Worm (Caenorhabditis elegans) whole organism, early embryonic: ENCODE results near the gene fipr-15.

Experiments used
- B0310.2 ChIP-seq: sonication (generic microtip); optimal IDR thresholded peaks from 2 replicates; lab custom pipeline; 2016; ENCODE audit warnings: mild to moderate bottlenecking, missing genetic modification characterization, missing compliant biosample characterization
- ama-1 ChIP-seq: fragments of 150-350 bp; optimal IDR thresholded peaks from 2 replicates; lab custom pipeline; 2014
- ceh-36 ChIP-seq: sonication (generic microtip); optimal IDR thresholded peaks from 2 replicates; lab custom pipeline; 2016; ENCODE audit warnings: missing genetic modification characterization, inconsistent platforms, missing compliant biosample characterization
- ets-7 ChIP-seq: sonication (generic microtip); optimal IDR thresholded peaks from 2 replicates; lab custom pipeline; 2016; ENCODE audit warnings: missing genotype, missing genetic modification characterization, missing compliant biosample characterization
- flt-1 ChIP-seq: fragments of 200-800 bp; sonication (Bioruptor generic); IDR thresholded peaks from 2 replicates; pipeline ENCODE4 v1.3.6; 2022; ENCODE audit warnings: missing genetic modification characterization, missing compliant biosample characterization
- hmg-4 ChIP-seq: fragments of 200-800 bp; sonication (Bioruptor generic); optimal IDR thresholded peaks from 2 replicates; lab custom pipeline; 2018; ENCODE audit warnings: mild to moderate bottlenecking, missing genetic modification characterization, missing compliant biosample characterization
- hnd-1 ChIP-seq: sonication (generic microtip); optimal IDR thresholded peaks from 2 replicates; lab custom pipeline; 2016; ENCODE audit warnings: missing genetic modification characterization, missing compliant biosample characterization
- scrt-1 ChIP-seq: fragments of 200-800 bp; sonication (Bioruptor generic); IDR thresholded peaks from 2 replicates; pipeline ENCODE4 v1.3.6; 2022; ENCODE audit warnings: missing genetic modification characterization, missing compliant biosample characterization
- tra-4 ChIP-seq: sonication (generic microtip); optimal IDR thresholded peaks from 2 replicates; lab custom pipeline; 2017; ENCODE audit warnings: missing genetic modification characterization, missing compliant biosample characterization

- no peak for TF ChIP-seq tra-4 (tag; lab: Kevin White, UChicago)
- no peak for TF ChIP-seq ceh-36
- TF ChIP-seq scrt-1 = no peak
- TF ChIP-seq hmg-4 (GFP tag; lab: Kevin White, UChicago) = no peak
- no peak for TF ChIP-seq ama-1
- no peak for TF ChIP-seq flt-1 (GFP tag; lab: Robert Waterston, UW)
- TF ChIP-seq hnd-1 = no peak
- TF ChIP-seq B0310.2 (tag; lab: Kevin White, UChicago) = no peak
- TF ChIP-seq ets-7 (tag; lab: Kevin White, UChicago) = no peak
Measured at ce11 chrIV:10885915-10886314, 5.6 kb downstream of the fipr-15 start, which contains the start of gene srlf-11.
